Worm (Caenorhabditis elegans) whole organism, L3 larva: ENCODE results near the gene dif-1.

Source experiments
- R02D3.7 ChIP-seq: fragments of 150-350 bp; optimal IDR thresholded peaks from 2 replicates; lab custom pipeline; 2014; ENCODE audit warnings: missing biosample characterization, missing genetic modification characterization
- ZK546.5 ChIP-seq: sonication (generic microtip); optimal IDR thresholded peaks from 2 replicates; lab custom pipeline; 2017; ENCODE audit warnings: missing biosample characterization, missing genetic modification characterization
- aly-2 ChIP-seq: fragments of 150-350 bp; optimal IDR thresholded peaks from 2 replicates; lab custom pipeline; 2014; ENCODE audit warnings: missing biosample characterization, missing genetic modification characterization
- ama-1 ChIP-seq: fragments of 150-350 bp; optimal IDR thresholded peaks from 2 replicates; lab custom pipeline; 2018
- ceh-16 ChIP-seq: sonication (generic microtip); optimal IDR thresholded peaks from 2 replicates; lab custom pipeline; 2017; ENCODE audit warnings: missing biosample characterization, missing genetic modification characterization
- ceh-82 ChIP-seq: fragments of 150-350 bp; optimal IDR thresholded peaks from 2 replicates; lab custom pipeline; 2014; ENCODE audit warnings: missing biosample characterization, missing genetic modification characterization
- ceh-9 ChIP-seq: sonication (generic microtip); optimal IDR thresholded peaks from 2 replicates; lab custom pipeline; 2018; ENCODE audit warnings: missing biosample characterization, missing genetic modification characterization
- daf-12 ChIP-seq: fragments of 150-350 bp; optimal IDR thresholded peaks from 2 replicates; lab custom pipeline; 2014; ENCODE audit warnings: missing biosample characterization, missing genetic modification reagents, missing genetic modification characterization
- egl-27 ChIP-seq: sonication (generic microtip); optimal IDR thresholded peaks from 4 replicates; lab custom pipeline; 2017; ENCODE audit warnings: missing biosample characterization, missing genetic modification reagents, missing genetic modification characterization
- egl-5 ChIP-seq: fragments of 150-350 bp; optimal IDR thresholded peaks from 2 replicates; lab custom pipeline; 2017; ENCODE audit warnings: missing biosample characterization, missing genetic modification reagents, missing genetic modification characterization, inconsistent platforms
- elt-1 ChIP-seq: fragments of 150-350 bp; optimal IDR thresholded peaks from 2 replicates; lab custom pipeline; 2014; ENCODE audit warnings: missing biosample characterization, missing genetic modification characterization
- elt-2 ChIP-seq: sonication (generic microtip); optimal IDR thresholded peaks from 2 replicates; lab custom pipeline; 2016; ENCODE audit warnings: missing genetic modification reagents, mild to moderate bottlenecking, missing genetic modification characterization, missing compliant biosample characterization
- elt-3 ChIP-seq, 3 experiments: fragments of 150-350 bp in 1 of 3; sonication (generic microtip) in 2 of 3; optimal IDR thresholded peaks; 2 replicates in 2 of 3; 4 replicates in 1 of 3; lab custom pipeline; 2014 to 2017; ENCODE audit warnings: missing biosample characterization in 3 of 3, missing genetic modification characterization in 3 of 3
- eor-1 ChIP-seq, 2 experiments: fragments of 150-350 bp; optimal IDR thresholded peaks; 2 replicates each; lab custom pipeline; 2014 to 2018; ENCODE audit warnings: missing biosample characterization in 2 of 2, missing genetic modification characterization in 2 of 2
- fkh-10 ChIP-seq: sonication (generic microtip); optimal IDR thresholded peaks from 2 replicates; lab custom pipeline; 2017; ENCODE audit warnings: missing biosample characterization, missing genetic modification reagents, missing genetic modification characterization
- fkh-2 ChIP-seq: fragments of 150-350 bp; optimal IDR thresholded peaks from 2 replicates; lab custom pipeline; 2014; ENCODE audit warnings: missing biosample characterization, missing genetic modification reagents, missing genetic modification characterization
- lin-39 ChIP-seq: fragments of 150-350 bp; optimal IDR thresholded peaks from 2 replicates; lab custom pipeline; 2018; ENCODE audit warnings: missing biosample characterization, missing genetic modification reagents, missing genetic modification characterization
- lsy-12 ChIP-seq: sonication (generic microtip); optimal IDR thresholded peaks from 2 replicates; lab custom pipeline; 2016; ENCODE audit warnings: mild to moderate bottlenecking, missing genetic modification characterization, missing compliant biosample characterization
- mdl-1 ChIP-seq: fragments of 150-350 bp; optimal IDR thresholded peaks from 2 replicates; lab custom pipeline; 2014; ENCODE audit warnings: missing biosample characterization, missing genetic modification characterization
- nfya-1 ChIP-seq: sonication (generic microtip); optimal IDR thresholded peaks from 2 replicates; lab custom pipeline; 2017; ENCODE audit warnings: missing genetic modification characterization, mild to moderate bottlenecking, missing compliant biosample characterization, antibody characterized with exemption, moderate library complexity; ENCODE audit not compliant: insufficient read depth
- nhr-23 ChIP-seq: fragments of 150-350 bp; optimal IDR thresholded peaks from 2 replicates; lab custom pipeline; 2014; ENCODE audit warnings: missing biosample characterization, missing genetic modification reagents, missing genetic modification characterization
- nhr-237 ChIP-seq: fragments of 150-350 bp; optimal IDR thresholded peaks from 2 replicates; lab custom pipeline; 2014; ENCODE audit warnings: missing biosample characterization, missing genetic modification characterization
- nhr-28 ChIP-seq: fragments of 150-350 bp; optimal IDR thresholded peaks from 2 replicates; lab custom pipeline; 2014; ENCODE audit warnings: missing biosample characterization, missing genetic modification characterization
- nhr-43 ChIP-seq: sonication (generic microtip); optimal IDR thresholded peaks from 2 replicates; lab custom pipeline; 2016; ENCODE audit warnings: mild to moderate bottlenecking, missing genetic modification characterization, missing compliant biosample characterization; ENCODE audit not compliant: poor library complexity, severe bottlenecking
- nhr-67 ChIP-seq: fragments of 150-350 bp; optimal IDR thresholded peaks from 2 replicates; lab custom pipeline; 2014; ENCODE audit warnings: missing biosample characterization, missing genetic modification characterization
- nhr-76 ChIP-seq: fragments of 150-350 bp; sonication (generic microtip); optimal IDR thresholded peaks from 5 replicates; lab custom pipeline; 2014; ENCODE audit warnings: missing biosample characterization, missing genetic modification characterization
- nhr-77 ChIP-seq: fragments of 150-350 bp; optimal IDR thresholded peaks from 2 replicates; lab custom pipeline; 2014; ENCODE audit warnings: missing biosample characterization, missing genetic modification characterization
- pha-4 ChIP-seq: fragments of 150-350 bp; optimal IDR thresholded peaks from 2 replicates; lab custom pipeline; 2014; ENCODE audit warnings: missing biosample characterization, missing genetic modification reagents, missing genetic modification characterization
- pqm-1 ChIP-seq: fragments of 150-350 bp; optimal IDR thresholded peaks from 2 replicates; lab custom pipeline; 2017; ENCODE audit warnings: missing biosample characterization, missing genetic modification characterization, inconsistent platforms
- sea-2 ChIP-seq: fragments of 150-350 bp; sonication (generic microtip); optimal IDR thresholded peaks from 4 replicates; lab custom pipeline; 2014; ENCODE audit warnings: missing biosample characterization, missing genetic modification reagents, missing genetic modification characterization
- snpc-4 ChIP-seq: fragments of 150-350 bp; optimal IDR thresholded peaks from 2 replicates; lab custom pipeline; 2014; ENCODE audit warnings: missing biosample characterization, missing genetic modification characterization
- tbx-2 ChIP-seq: sonication (generic microtip); optimal IDR thresholded peaks from 2 replicates; lab custom pipeline; 2016; ENCODE audit warnings: mild to moderate bottlenecking, missing genetic modification characterization, missing compliant biosample characterization
- unc-62 ChIP-seq: fragments of 150-350 bp; sonication (generic microtip); optimal IDR thresholded peaks from 4 replicates; lab custom pipeline; 2014; ENCODE audit warnings: missing biosample characterization, missing genetic modification reagents, missing genetic modification characterization
- ztf-4 ChIP-seq: fragments of 150-350 bp; optimal IDR thresholded peaks from 2 replicates; lab custom pipeline; 2014; ENCODE audit warnings: missing biosample characterization, missing genetic modification characterization

The dif-1 gene

ce11 chrIV:7559237-7559636, 6.4 kb upstream of the dif-1 start:
- TF ChIP-seq nhr-28 (no peak), aly-2 (tag; lab: Kevin White, UChicago) (no peak), nfya-1 (tag; lab: Kevin White, UChicago) (no peak), ztf-4 (no peak), ceh-9 (tag; lab: Kevin White, UChicago) (no peak), daf-12 (no peak), elt-1 (tag; lab: Kevin White, UChicago) (no peak)

ce11 chrIV:7558653-7559052, 5.8 kb upstream of the dif-1 start:
- no peak for TF ChIP-seq nhr-237
- TF ChIP-seq pqm-1 (tag; lab: Kevin White, UChicago): no peak
- no peak for TF ChIP-seq snpc-4 (tag; lab: Kevin White, UChicago)
- no peak for TF ChIP-seq mdl-1 (tag; lab: Kevin White, UChicago)
- no peak for TF ChIP-seq tbx-2 (tag; lab: Kevin White, UChicago)
- no peak for TF ChIP-seq elt-1 (tag; lab: Kevin White, UChicago)
- TF ChIP-seq eor-1 (tag; optimal IDR thresholded peaks at IDR 0.05; lab: Kevin White, UChicago): no peak
- TF ChIP-seq lsy-12 (tag; lab: Kevin White, UChicago): no peak
- no peak for TF ChIP-seq aly-2 (tag; lab: Kevin White, UChicago)
- no peak for TF ChIP-seq fkh-10 (GFP tag; lab: Kevin White, UChicago)
- no peak for TF ChIP-seq egl-5 (tag; lab: Kevin White, UChicago)
- no peak for TF ChIP-seq egl-27
- TF ChIP-seq nhr-67: no peak
- TF ChIP-seq ama-1: no peak
- TF ChIP-seq sea-2 (GFP tag; lab: Kevin White, UChicago): no peak

ce11 chrIV:7556265-7556866, 3.6 kb upstream of the dif-1 start, which contains the start of the genes F49E8.7, F49E8.8 and nprl-2:
TSS of gene F49E8.7 (minus strand) at chrIV:7556365.
TSS of gene F49E8.8 (plus strand) at chrIV:7556637.
TSS of gene nprl-2 (plus strand) at chrIV:7556816.
- TF ChIP-seq elt-3 (tag; optimal IDR thresholded peaks at IDR 0.05; lab: Kevin White, UChicago): no peak
- peak; percentile 32 for TF ChIP-seq pha-4 (tag; lab: Kevin White, UChicago)
- TF ChIP-seq ceh-82: no peak
- TF ChIP-seq mdl-1 (tag; lab: Kevin White, UChicago): no peak
- TF ChIP-seq R02D3.7: no peak

ce11 chrIV:7554351-7554750, 1.5 kb upstream of the dif-1 start, which contains the start of gene F49E8.6:
TSS of gene F49E8.6 (minus strand) at chrIV:7554667.
- TF ChIP-seq nhr-77 (tag; lab: Kevin White, UChicago) (no peak), nhr-67 (no peak), egl-5 (tag; lab: Kevin White, UChicago) (no peak), sea-2 (GFP tag; lab: Kevin White, UChicago) (no peak), lin-39 (tag; lab: Kevin White, UChicago) (no peak), ceh-16 (tag; lab: Kevin White, UChicago) (no peak), ZK546.5 (tag; lab: Kevin White, UChicago) (no peak), elt-3 (tag; optimal IDR thresholded peaks at IDR 0.05; lab: Kevin White, UChicago) (no peak), nfya-1 (tag; lab: Kevin White, UChicago) (peak; percentile 6), fkh-2 (tag; lab: Kevin White, UChicago) (no peak), egl-27 (no peak), pha-4 (tag; lab: Kevin White, UChicago) (peak; percentile 57), pqm-1 (tag; lab: Kevin White, UChicago) (no peak), nhr-237 (no peak), ztf-4 (no peak)

ce11 chrIV:7552100-7552499, 708 bp downstream of the dif-1 start:
- no peak for TF ChIP-seq unc-62
- no peak for TF ChIP-seq eor-1 (tag; optimal IDR thresholded peaks at IDR 0.05; lab: Kevin White, UChicago)
- TF ChIP-seq nhr-76 (tag; lab: Kevin White, UChicago): no peak

ce11 chrIV:7551254-7551653, 1.6 kb downstream of the dif-1 start:
- TF ChIP-seq elt-2 (tag; lab: Kevin White, UChicago): peak; percentile 9
- peak; percentile 38 for TF ChIP-seq nhr-43 (tag; lab: Kevin White, UChicago)
- no peak for TF ChIP-seq nhr-23
